Fruit fly (Drosophila melanogaster) whole organism, wandering third instar larva: Measurements from ENCODE around the gene cv-c.

Experiments used
- dl ChIP-seq, 2 experiments: fragments of 175-275, 200-275 bp in 1 of 2; fragments of 200-275 bp in 1 of 2; sonication (Bioruptor generic); optimal IDR thresholded peaks; lab custom pipeline; 2018; ENCODE audit warnings: mild to moderate bottlenecking in 2 of 2, missing biosample characterization in 2 of 2, missing genetic modification characterization in 2 of 2, moderate library complexity in 2 of 2; ENCODE audit not compliant: partially characterized antibody in 2 of 2, insufficient read depth in 1 of 2
- ey ChIP-seq: fragments of 200-800 bp; sonication (Bioruptor generic); optimal IDR thresholded peaks from 2 replicates; lab custom pipeline; 2016; ENCODE audit warnings: missing biosample characterization, missing genetic modification characterization
- fru ChIP-seq: fragments of 200-800 bp; sonication (Bioruptor generic); optimal IDR thresholded peaks from 3 replicates; lab custom pipeline; 2016; ENCODE audit warnings: missing biosample characterization, mild to moderate bottlenecking, missing genetic modification characterization
- sv ChIP-seq: fragments of 200-800 bp; sonication (Bioruptor generic); optimal IDR thresholded peaks from 3 replicates; lab custom pipeline; 2016; ENCODE audit warnings: missing biosample characterization, missing genetic modification characterization

- TF ChIP-seq dl (GFP tag; optimal IDR thresholded peaks at IDR 0.05; lab: Kevin White, UChicago; ENCODE audit: insufficient read depth in 1 of 2, partially characterized antibody in 2 of 2) (no peak), ey (GFP tag; lab: Kevin White, UChicago) (no peak), sv (GFP tag; lab: Kevin White, UChicago) (no peak), fru (no peak)
These were observed 18.6 kb downstream of the cv-c start for dm6 chr3R:14462876-14463397.
